Fruit fly (Drosophila melanogaster): ENCODE results near the gene Cad86C.

Cad86C gene

dm6 chr3R:10854243-10854874 is 27.5 kb downstream of the Cad86C start, which contains the start of the genes CG6567 and CG4511 (continued):
- TF ChIP-seq knrl (GFP tag; IDR thresholded peaks at IDR 0.05; ENCODE audit: partially characterized antibody): peak; percentile 35; the same call in 1 of the 3 replicates
- TF ChIP-seq CG17829 (tag; optimal IDR thresholded peaks at IDR 0.05): peak; percentile 50
- peak; percentile 79 for TF ChIP-seq sens (GFP tag)
- TF ChIP-seq E2f2 (GFP tag; IDR thresholded peaks at IDR 0.05): peak; percentile 32
- peak; percentile 12 for TF ChIP-seq HmgZ (tag; optimal IDR thresholded peaks at IDR 0.05)
- no peak for TF ChIP-seq CG7839 (tag; optimal IDR thresholded peaks at IDR 0.05)
- no peak for TF ChIP-seq D19A (tag; optimal IDR thresholded peaks at IDR 0.05)
- peak; percentile 76 for TF ChIP-seq Sin3A (optimal IDR thresholded peaks at IDR 0.05)
- TF ChIP-seq MBD-R2 (GFP tag; IDR thresholded peaks at IDR 0.05): peak; percentile 95
- 0 out of 3 replicates have a peak, but pooled peaks have one; percentile 16 for TF ChIP-seq CG6175 (GFP tag; IDR thresholded peaks at IDR 0.05)
- peak; percentile 93 for TF ChIP-seq gfzf (GFP tag; optimal IDR thresholded peaks at IDR 0.05)
- peak; percentile 38 for TF ChIP-seq CHES-1-like (GFP tag; optimal IDR thresholded peaks at IDR 0.05)
- TF ChIP-seq CG9797 (GFP tag; optimal IDR thresholded peaks at IDR 0.05): peak; percentile 78
- no peak for TF ChIP-seq Taf1 (GFP tag; IDR thresholded peaks at IDR 0.05)
- no peak for TF ChIP-seq CG2199 (GFP tag; IDR thresholded peaks at IDR 0.05)
- no peak for TF ChIP-seq CG8290 (GFP tag; optimal IDR thresholded peaks at IDR 0.05)
- TF ChIP-seq CG8290 (tag; optimal IDR thresholded peaks at IDR 0.05): no peak
- peak; percentile 48; the same call in 1 of the 2 replicates for TF ChIP-seq amos (GFP tag; IDR thresholded peaks at IDR 0.05; ENCODE audit: partially characterized antibody)
- peak; percentile 81 for TF ChIP-seq cg (GFP tag; optimal IDR thresholded peaks at IDR 0.05)
- peak; percentile 31 for TF ChIP-seq CG14710 (tag; optimal IDR thresholded peaks at IDR 0.05)
- peak; percentile 7 for TF ChIP-seq CG2116 (GFP tag; optimal IDR thresholded peaks at IDR 0.05)
- no peak for TF ChIP-seq Stat92E (GFP tag; optimal IDR thresholded peaks at IDR 0.05)
- 0 out of 2 replicates have a peak, but pooled peaks have one; percentile 34 for TF ChIP-seq bbx (GFP tag; IDR thresholded peaks at IDR 0.05; ENCODE audit: partially characterized antibody)
- no peak for TF ChIP-seq esg (GFP tag; conservative IDR thresholded peaks at IDR 0.05)
- TF ChIP-seq CG4617 (GFP tag; optimal IDR thresholded peaks at IDR 0.05; ENCODE audit: borderline replicate concordance): peak; percentile 72
- peak; percentile 36 for TF ChIP-seq nmo (GFP tag; optimal IDR thresholded peaks at IDR 0.05)
- peak; percentile 4 for TF ChIP-seq CG13775 (GFP tag; optimal IDR thresholded peaks at IDR 0.05)
- no peak for TF ChIP-seq Ada2b (GFP tag; IDR thresholded peaks at IDR 0.05)
- TF ChIP-seq sug (tag; optimal IDR thresholded peaks at IDR 0.05): peak; percentile 48
- TF ChIP-seq phol (tag; optimal IDR thresholded peaks at IDR 0.05): peak; percentile 21
- TF ChIP-seq YL-1 (GFP tag; optimal IDR thresholded peaks at IDR 0.05): peak; percentile 89
- peak; percentile 9 for TF ChIP-seq NC2β (GFP tag; optimal IDR thresholded peaks at IDR 0.05)
- peak; percentile 60 for TF ChIP-seq stwl (tag; optimal IDR thresholded peaks at IDR 0.05)
- TF ChIP-seq kay (GFP tag; optimal IDR thresholded peaks at IDR 0.05): no peak
- no peak for TF ChIP-seq dysf (GFP tag; IDR thresholded peaks at IDR 0.05)
- TF ChIP-seq crp (GFP tag; optimal IDR thresholded peaks at IDR 0.05): peak; percentile 56 to 95
- no peak for TF ChIP-seq ttk (GFP tag; IDR thresholded peaks at IDR 0.05)
- TF ChIP-seq Dp (GFP tag; optimal IDR thresholded peaks at IDR 0.05): peak; percentile 26
- peak; percentile 93 for TF ChIP-seq grn (GFP tag; optimal IDR thresholded peaks at IDR 0.05)
- peak; percentile 68 for TF ChIP-seq MESR4 (GFP tag; optimal IDR thresholded peaks at IDR 0.05)
- no peak for TF ChIP-seq CG32772 (GFP tag; IDR thresholded peaks at IDR 0.05)
- TF ChIP-seq Jarid2 (GFP tag; optimal IDR thresholded peaks at IDR 0.05): no peak
- no peak for TF ChIP-seq CG1647 (GFP tag; optimal IDR thresholded peaks at IDR 0.05)
- TF ChIP-seq CG13424 (tag; optimal IDR thresholded peaks at IDR 0.05): no peak
- TF ChIP-seq CoRest (tag; optimal IDR thresholded peaks at IDR 0.05): peak; percentile 11
- no peak for TF ChIP-seq CG17912 (GFP tag; optimal IDR thresholded peaks at IDR 0.05)
- peak; percentile 36; the same call in 1 of the 2 replicates for TF ChIP-seq CG13287 (GFP tag; IDR thresholded peaks at IDR 0.05; ENCODE audit: partially characterized antibody)
